Worm (Caenorhabditis elegans): ENCODE results near the gene fbxa-141.

fbxa-141 gene

DNA sequence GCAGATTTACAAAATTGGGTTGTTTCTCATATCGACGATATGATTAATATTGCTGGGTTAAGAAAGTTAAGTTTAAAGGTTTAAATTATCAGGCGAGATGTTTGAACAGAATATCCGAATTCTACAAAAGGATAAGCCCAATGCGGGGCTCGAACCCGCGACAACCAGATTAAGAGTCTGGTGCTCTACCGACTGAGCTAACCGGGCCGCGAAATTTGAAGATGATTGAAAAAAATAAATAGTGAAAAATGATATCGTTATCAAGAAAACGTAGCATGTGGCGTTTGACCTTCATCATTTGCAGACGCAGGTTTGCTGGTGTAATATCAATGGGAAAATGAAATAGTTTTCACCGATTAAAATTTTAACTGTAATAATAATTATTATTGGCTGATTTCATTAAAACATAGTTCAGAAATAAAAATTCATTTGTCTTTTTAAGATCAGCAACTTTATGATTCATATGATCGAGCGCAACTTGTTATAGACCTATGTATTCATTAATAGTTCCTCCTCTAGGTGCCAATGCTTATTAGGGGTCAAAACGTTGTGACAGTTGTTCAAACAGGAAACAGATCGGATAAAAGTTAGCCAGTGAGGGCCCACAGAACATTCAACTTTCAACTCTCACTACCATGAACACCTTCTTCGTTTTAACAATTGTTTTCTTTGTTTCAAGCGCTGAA is 33.8 kb downstream of the fbxa-141 start, which contains the start of gene M163.11 (continued):
- TF ChIP-seq php-3 (GFP tag; IDR thresholded peaks at IDR 0.05) (no peak), duxl-1 (tag; optimal IDR thresholded peaks at IDR 0.05; ENCODE audit: poor library complexity) (peak; percentile 64), Y105C5A.15 (GFP tag; IDR thresholded peaks at IDR 0.05) (peak; percentile 83), nhr-42 (GFP tag; IDR thresholded peaks at IDR 0.05) (peak; percentile 74), ceh-28 (tag; optimal IDR thresholded peaks at IDR 0.05) (no peak), nhr-25 (tag; optimal IDR thresholded peaks at IDR 0.05; ENCODE audit: borderline replicate concordance, insufficient read depth) (peak; percentile 30), madf-5 (GFP tag; IDR thresholded peaks at IDR 0.05) (peak; percentile 36 to 72; a peak in 2 of 4 replicates), Y5F2A.4 (GFP tag; optimal IDR thresholded peaks at IDR 0.05) (peak; percentile 16), pqm-1 (tag; optimal IDR thresholded peaks at IDR 0.05) (no peak), zfp-2 (tag; optimal IDR thresholded peaks at IDR 0.05) (no peak), aha-1 (tag) (peak; percentile 12), nhr-237 (tag; optimal IDR thresholded peaks at IDR 0.05) (no peak), daf-8 (GFP tag; IDR thresholded peaks at IDR 0.05) (no peak), rbr-2 (tag; optimal IDR thresholded peaks at IDR 0.05) (no peak), daf-19 (GFP tag; conservative IDR thresholded peaks at IDR 0.05) (0 out of 2 replicates have a peak, but pooled peaks have one; percentile 21), nhr-48 (tag; optimal IDR thresholded peaks at IDR 0.05) (peak; percentile 1), F37D6.2 (tag; optimal IDR thresholded peaks at IDR 0.05) (no peak), daf-12 (tag; optimal IDR thresholded peaks at IDR 0.05) (no peak), lin-39 (tag; optimal IDR thresholded peaks at IDR 0.05) (no peak), hif-1 (tag; optimal IDR thresholded peaks at IDR 0.05) (no peak), mdl-1 (tag; optimal IDR thresholded peaks at IDR 0.05) (no peak), snpc-4 (tag; optimal IDR thresholded peaks at IDR 0.05) (no peak), mxl-2 (GFP tag; conservative IDR thresholded peaks at IDR 0.05) (peak; percentile 72; the same call in 1 of the 2 replicates), ZK337.2 (GFP tag; IDR thresholded peaks at IDR 0.05) (peak; percentile 75; the same call in 1 of the 2 replicates), unc-39 (tag; optimal IDR thresholded peaks at IDR 0.05) (no peak), aly-2 (tag; optimal IDR thresholded peaks at IDR 0.05) (no peak), hmg-1.1 (GFP tag; IDR thresholded peaks at IDR 0.05) (peak; percentile 24), nhr-11 (tag; optimal IDR thresholded peaks at IDR 0.05) (no peak), ama-1 (optimal IDR thresholded peaks at IDR 0.05) (no peak), nhr-77 (tag; optimal IDR thresholded peaks at IDR 0.05) (no peak), ces-1 (GFP tag; optimal IDR thresholded peaks at IDR 0.05) (no peak), vab-7 (GFP tag; IDR thresholded peaks at IDR 0.05) (peak; percentile 78), nhr-102 (tag; optimal IDR thresholded peaks at IDR 0.05) (no peak), nhr-6 (tag; optimal IDR thresholded peaks at IDR 0.05) (no peak), fkh-10 (GFP tag; optimal IDR thresholded peaks at IDR 0.05) (no peak), nhr-76 (tag; optimal IDR thresholded peaks at IDR 0.05) (no peak), ZK546.5 (tag; optimal IDR thresholded peaks at IDR 0.05) (no peak), ztf-11 (tag; optimal IDR thresholded peaks at IDR 0.05) (no peak), Y75B8A.6 (GFP tag; IDR thresholded peaks at IDR 0.05) (no peak), spr-3 (GFP tag; optimal IDR thresholded peaks at IDR 0.05) (peak; percentile 55), ceh-82 (tag; optimal IDR thresholded peaks at IDR 0.05) (no peak), lin-1 (GFP tag; IDR thresholded peaks at IDR 0.05) (peak; percentile 72; the same call in 1 of the 2 replicates), dpl-1 (GFP tag; optimal IDR thresholded peaks at IDR 0.05) (no peak), dve-1 (tag; optimal IDR thresholded peaks at IDR 0.05; ENCODE audit: insufficient read depth) (peak; percentile 39), set-16 (GFP tag; IDR thresholded peaks at IDR 0.05) (no peak), spr-1 (tag; optimal IDR thresholded peaks at IDR 0.05) (no peak), ceh-44 (GFP tag; IDR thresholded peaks at IDR 0.05) (peak; percentile 26; the same call in 1 of the 2 replicates), mep-1 (tag; optimal IDR thresholded peaks at IDR 0.05) (peak; percentile 38), skn-1 (tag; optimal IDR thresholded peaks at IDR 0.05) (no peak), tra-1 (GFP tag; IDR thresholded peaks at IDR 0.05) (peak; percentile 74), ceh-32 (tag; optimal IDR thresholded peaks at IDR 0.05; ENCODE audit: poor library complexity) (no peak)

All from whole organism, L4 larva.